Fruit fly (Drosophila melanogaster) whole organism, adult: ENCODE results near the gene CG14400.

Experiments used
- Clk ChIP-seq: fragments of 200-800 bp; sonication (Bioruptor generic); optimal IDR thresholded peaks from 2 replicates; lab custom pipeline; 2017; ENCODE audit warnings: missing biosample characterization, missing genetic modification characterization
- Hr96 ChIP-seq: fragments of 200-800 bp; sonication (Bioruptor generic); optimal IDR thresholded peaks from 2 replicates; lab custom pipeline; 2016; ENCODE audit warnings: missing biosample characterization, missing genetic modification characterization
- tj ChIP-seq: fragments of 200-800 bp; sonication (Bioruptor generic); optimal IDR thresholded peaks from 3 replicates; lab custom pipeline; 2017; ENCODE audit warnings: missing biosample characterization, mild to moderate bottlenecking, missing genetic modification characterization, moderate library complexity

DNA sequence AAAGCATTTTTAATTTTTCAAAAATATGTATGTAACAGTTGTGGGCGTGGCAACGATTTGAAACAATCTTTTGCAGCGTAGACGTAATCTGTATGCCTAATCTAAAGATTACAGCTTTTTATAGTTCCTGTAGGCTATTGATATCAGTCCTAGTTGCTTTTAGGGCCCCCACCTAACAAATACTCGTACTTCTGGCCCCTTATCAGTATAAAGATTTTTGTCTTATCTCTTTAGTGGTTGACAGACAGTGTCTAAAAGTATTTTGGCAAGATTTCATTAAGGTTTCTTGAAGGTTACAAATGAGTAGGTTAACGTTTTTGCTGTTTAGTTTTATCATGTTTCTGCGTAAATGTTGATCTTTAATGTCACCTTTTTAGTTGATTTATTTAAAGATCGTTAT, 29.0 kb downstream of the CG14400 start:
- TF ChIP-seq Hr96 (GFP tag; lab: Kevin White, UChicago) (no peak), tj (GFP tag; lab: Kevin White, UChicago) (no peak), Clk (GFP tag; lab: Kevin White, UChicago) (no peak)
